Fruit fly (Drosophila melanogaster): ENCODE measurements around the gene CG7706.
A peak's percentile ranks its signal among the peaks of the same experiment; 100 is the strongest.

Gene CG7706

DNA sequence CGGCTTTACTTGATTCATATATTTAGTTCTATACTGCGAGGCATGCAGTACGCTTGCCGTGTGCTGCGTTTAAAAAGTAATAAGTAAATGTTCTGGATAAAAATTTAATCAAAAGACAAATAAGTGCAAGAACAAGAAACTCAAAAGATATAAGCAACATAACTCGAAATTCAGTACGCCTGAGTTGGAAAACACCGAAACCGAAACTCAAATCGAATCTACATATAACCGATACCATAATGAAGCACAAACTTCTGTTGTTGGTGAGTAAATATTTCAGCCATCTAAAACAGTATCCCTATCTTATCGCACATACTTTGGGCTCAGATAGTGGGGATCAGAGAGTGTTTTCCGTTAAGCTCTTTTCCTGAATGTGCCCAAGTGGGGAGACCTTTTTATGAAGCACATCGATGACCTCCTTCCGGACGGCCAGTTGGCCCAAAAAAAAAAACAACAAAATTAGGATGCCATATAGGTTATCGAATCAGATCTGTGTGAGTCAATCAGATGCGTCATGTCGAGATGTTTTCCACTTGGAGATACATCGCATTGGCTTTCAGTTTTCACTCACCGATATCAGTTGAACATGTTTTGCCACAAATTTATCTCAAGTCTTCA, 6.4 kb upstream of the CG7706 start, which contains the start of gene CG31230:
Gene CG31230, plus strand, starts transcription at position 568 of the 618 bp plus-strand sequence.
- TF ChIP-seq CG6808 (GFP tag; optimal IDR thresholded peaks at IDR 0.05) (no peak), spab (GFP tag; optimal IDR thresholded peaks at IDR 0.05) (no peak), topi (GFP tag; optimal IDR thresholded peaks at IDR 0.05) (no peak), CG11902 (GFP tag; optimal IDR thresholded peaks at IDR 0.05) (no peak), fkh (GFP tag; optimal IDR thresholded peaks at IDR 0.05) (peak; percentile 78), cyc (GFP tag; optimal IDR thresholded peaks at IDR 0.05) (no peak), svp (GFP tag) (peak; percentile 46), CG34406 (GFP tag; optimal IDR thresholded peaks at IDR 0.05) (no peak), Lpt (GFP tag; optimal IDR thresholded peaks at IDR 0.05) (no peak), CG6163 (GFP tag; IDR thresholded peaks at IDR 0.05) (no peak), acj6 (GFP tag; optimal IDR thresholded peaks at IDR 0.05) (no peak), CG9139 (GFP tag; optimal IDR thresholded peaks at IDR 0.05) (no peak)

DNA sequence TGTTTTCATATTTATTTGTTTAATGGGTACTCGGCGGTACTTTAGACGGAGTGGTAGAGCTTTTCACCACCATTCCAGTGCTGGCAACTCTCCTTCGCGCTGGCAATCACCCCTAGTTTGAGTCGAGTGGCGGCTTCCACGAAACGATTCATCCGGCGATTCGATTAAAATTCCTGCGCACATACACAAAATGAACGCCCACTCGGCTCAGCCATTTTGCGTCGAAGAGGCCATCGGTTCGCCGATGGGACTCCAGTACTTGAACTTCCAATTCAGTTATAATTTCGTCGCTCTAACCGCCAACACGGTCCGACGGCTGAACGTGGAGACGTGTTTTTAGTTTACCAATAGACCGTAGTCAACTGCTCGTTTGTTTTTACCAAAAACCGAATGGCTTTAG, 2.7 kb downstream of the CG7706 start, which contains the start of the genes CG46318 and ChT:
Gene CG46318, plus strand, starts transcription at position 273 of the 400 bp plus-strand sequence.
Gene ChT, plus strand, starts transcription at position 273 of the 400 bp plus-strand sequence.
- TF ChIP-seq Smox (GFP tag; optimal IDR thresholded peaks at IDR 0.05), result no peak
- no peak for TF ChIP-seq CG6792 (GFP tag; optimal IDR thresholded peaks at IDR 0.05)
- TF ChIP-seq acj6 (GFP tag; optimal IDR thresholded peaks at IDR 0.05), result no peak

- TF ChIP-seq eg (GFP tag; IDR thresholded peaks at IDR 0.05) (no peak), CG1621 (tag; optimal IDR thresholded peaks at IDR 0.05) (no peak), Sox15 (GFP tag; optimal IDR thresholded peaks at IDR 0.05) (no peak), CG6276 (GFP tag; optimal IDR thresholded peaks at IDR 0.05) (no peak), Hr39 (GFP tag; optimal IDR thresholded peaks at IDR 0.05) (no peak), OdsH (GFP tag; optimal IDR thresholded peaks at IDR 0.05) (no peak), CG10669 (GFP tag; optimal IDR thresholded peaks at IDR 0.05) (no peak), CG11762 (GFP tag; optimal IDR thresholded peaks at IDR 0.05; ENCODE audit: insufficient read depth) (no peak), CG6808 (GFP tag; optimal IDR thresholded peaks at IDR 0.05) (no peak), CG11294 (GFP tag; IDR thresholded peaks at IDR 0.05) (no peak), spab (GFP tag; optimal IDR thresholded peaks at IDR 0.05) (no peak), acj6 (GFP tag; optimal IDR thresholded peaks at IDR 0.05) (no peak), achi (GFP tag; optimal IDR thresholded peaks at IDR 0.05) (no peak)
Observed at dm6 chr3R:18681054-18681453, 3.4 kb downstream of the CG7706 start.

DNA sequence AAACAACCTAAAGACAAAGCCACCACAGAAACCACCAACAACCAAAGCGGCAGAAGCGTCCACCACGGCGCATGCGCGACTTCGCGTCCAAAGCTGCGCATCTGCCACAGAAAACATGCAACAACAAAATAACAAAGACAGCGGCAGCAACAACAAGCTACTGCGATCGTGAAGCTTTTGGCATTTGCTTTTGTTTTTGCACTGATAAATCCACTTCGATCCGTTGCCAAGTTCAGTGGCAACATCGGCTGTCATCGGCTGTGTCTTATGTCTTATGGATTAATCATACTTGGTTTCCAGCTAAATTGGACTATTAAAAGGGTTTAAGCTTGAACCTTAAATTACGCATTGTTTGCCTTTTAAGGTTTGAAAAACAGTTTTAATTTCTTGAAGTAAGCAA, 15.0 kb downstream of the CG7706 start, which contains the start of gene Muc91C:
Gene Muc91C, minus strand, starts transcription at position 101 of the 400 bp plus-strand sequence.
- no peak for TF ChIP-seq Eip93F (GFP tag; optimal IDR thresholded peaks at IDR 0.05)
- TF ChIP-seq CG7368 (GFP tag; optimal IDR thresholded peaks at IDR 0.05), result no peak
- TF ChIP-seq CG11294 (GFP tag; IDR thresholded peaks at IDR 0.05), result no peak
- TF ChIP-seq dac (GFP tag; optimal IDR thresholded peaks at IDR 0.05), result no peak
- TF ChIP-seq OdsH (GFP tag; optimal IDR thresholded peaks at IDR 0.05), result no peak
- TF ChIP-seq topi (GFP tag; optimal IDR thresholded peaks at IDR 0.05), result no peak
- TF ChIP-seq CG10631 (GFP tag; optimal IDR thresholded peaks at IDR 0.05), result no peak
- no peak for TF ChIP-seq CG9139 (GFP tag; optimal IDR thresholded peaks at IDR 0.05)
- TF ChIP-seq dsx (GFP tag; optimal IDR thresholded peaks at IDR 0.05; ENCODE audit: poor library complexity, severe bottlenecking), result no peak

DNA sequence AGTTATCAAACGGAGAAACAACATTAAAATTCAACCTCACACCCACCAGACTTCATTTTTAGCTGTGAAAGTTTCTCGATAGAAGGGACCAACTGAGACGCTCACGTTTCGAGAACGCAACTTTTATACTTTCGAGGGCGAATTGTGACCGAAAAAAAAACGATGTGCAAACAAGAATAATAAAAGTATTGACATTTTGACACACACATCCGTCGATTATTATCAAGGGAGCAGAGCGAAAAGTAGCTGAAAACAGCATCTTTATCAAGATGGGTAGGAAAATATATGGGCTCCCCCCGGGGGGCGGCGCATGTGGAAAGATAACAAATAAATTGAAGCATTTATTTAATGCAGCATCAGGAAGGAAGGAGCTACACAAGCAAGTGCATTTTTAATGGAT, 16.0 kb downstream of the CG7706 start, which contains the start of gene CG14300:
Gene CG14300, minus strand, starts transcription at position 101 of the 400 bp plus-strand sequence.
- no peak for TF ChIP-seq Eip93F (GFP tag; optimal IDR thresholded peaks at IDR 0.05)
- no peak for TF ChIP-seq lz (GFP tag; optimal IDR thresholded peaks at IDR 0.05)
- TF ChIP-seq Gug (GFP tag; IDR thresholded peaks at IDR 0.05), result no peak
- TF ChIP-seq OdsH (GFP tag; optimal IDR thresholded peaks at IDR 0.05), result no peak
- TF ChIP-seq Lpt (GFP tag; optimal IDR thresholded peaks at IDR 0.05), result no peak
- no peak for TF ChIP-seq fd59A (GFP tag; optimal IDR thresholded peaks at IDR 0.05)
- TF ChIP-seq dac (GFP tag; optimal IDR thresholded peaks at IDR 0.05), result no peak
- no peak for TF ChIP-seq CG34406 (GFP tag; optimal IDR thresholded peaks at IDR 0.05)
- TF ChIP-seq CG6854 (GFP tag; optimal IDR thresholded peaks at IDR 0.05), result no peak
- TF ChIP-seq CG9139 (GFP tag; optimal IDR thresholded peaks at IDR 0.05), result no peak
- TF ChIP-seq Hr38 (GFP tag; optimal IDR thresholded peaks at IDR 0.05), result no peak
- no peak for TF ChIP-seq Sox102F (GFP tag; optimal IDR thresholded peaks at IDR 0.05)
- TF ChIP-seq topi (GFP tag; optimal IDR thresholded peaks at IDR 0.05), result no peak
- no peak for TF ChIP-seq achi (GFP tag; optimal IDR thresholded peaks at IDR 0.05)
- no peak for TF ChIP-seq ss (GFP tag; optimal IDR thresholded peaks at IDR 0.05)
- no peak for TF ChIP-seq spab (GFP tag; optimal IDR thresholded peaks at IDR 0.05)
- TF ChIP-seq Met (GFP tag; optimal IDR thresholded peaks at IDR 0.05), result no peak
- TF ChIP-seq CG11902 (GFP tag; optimal IDR thresholded peaks at IDR 0.05), result no peak
- no peak for TF ChIP-seq CG15336 (GFP tag; IDR thresholded peaks at IDR 0.05)
